Fruit fly (Drosophila melanogaster) S2 (cell line): ENCODE results near the gene CG18258.

Experiments used
- CG8478 ChIP-seq: fragments of >200 bp; optimal IDR thresholded peaks from 2 replicates; lab custom pipeline; 2018
- CTCF ChIP-seq, 2 experiments: fragments of >200 bp; optimal IDR thresholded peaks; 2 replicates each; lab custom pipeline; 2018

Gene CG18258

dm6 chrX:17212007-17212406 is at the start of gene CG18258:
Gene CG18258 (plus strand): TSS chrX:17212307.
- TF ChIP-seq CTCF (optimal IDR thresholded peaks at IDR 0.05; lab: Kevin White, UChicago): no peak
- no peak for TF ChIP-seq CG8478 (lab: Kevin White, UChicago)

dm6 chrX:17162446-17163013 is 49.6 kb upstream of the CG18258 start:
- no peak for TF ChIP-seq CG8478 (lab: Kevin White, UChicago)
- no peak for TF ChIP-seq CTCF (optimal IDR thresholded peaks at IDR 0.05; lab: Kevin White, UChicago)

dm6 chrX:17167304-17167703 is 44.8 kb upstream of the CG18258 start:
- TF ChIP-seq CG8478 (lab: Kevin White, UChicago) (no peak), CTCF (optimal IDR thresholded peaks at IDR 0.05; lab: Kevin White, UChicago) (no peak)

- no peak for TF ChIP-seq CTCF (optimal IDR thresholded peaks at IDR 0.05; lab: Kevin White, UChicago)
- TF ChIP-seq CG8478 (lab: Kevin White, UChicago): no peak
Measured at dm6 chrX:17170484-17170944, 41.6 kb upstream of the CG18258 start.

- TF ChIP-seq CTCF (optimal IDR thresholded peaks at IDR 0.05; lab: Kevin White, UChicago) (no peak), CG8478 (lab: Kevin White, UChicago) (no peak)
Measured at dm6 chrX:17172123-17172522, 40.0 kb upstream of the CG18258 start.

- no peak for TF ChIP-seq CG8478 (lab: Kevin White, UChicago)
- TF ChIP-seq CTCF (optimal IDR thresholded peaks at IDR 0.05; lab: Kevin White, UChicago): no peak
Measured at dm6 chrX:17172777-17173315, 39.3 kb upstream of the CG18258 start.

dm6 chrX:17174115-17174514 is 38.0 kb upstream of the CG18258 start:
- TF ChIP-seq CTCF (optimal IDR thresholded peaks at IDR 0.05; lab: Kevin White, UChicago) (no peak), CG8478 (lab: Kevin White, UChicago) (no peak)

- TF ChIP-seq CG8478 (lab: Kevin White, UChicago) (no peak), CTCF (optimal IDR thresholded peaks at IDR 0.05; lab: Kevin White, UChicago) (peak; percentile 93 to 94)
Measured at dm6 chrX:17175558-17176189, 36.4 kb upstream of the CG18258 start.

- TF ChIP-seq CTCF (optimal IDR thresholded peaks at IDR 0.05; lab: Kevin White, UChicago) (no peak), CG8478 (lab: Kevin White, UChicago) (no peak)
Measured at dm6 chrX:17176542-17176941, 35.6 kb upstream of the CG18258 start.

dm6 chrX:17177606-17178005 is 34.5 kb upstream of the CG18258 start:
- TF ChIP-seq CG8478 (lab: Kevin White, UChicago) (no peak), CTCF (optimal IDR thresholded peaks at IDR 0.05; lab: Kevin White, UChicago) (no peak)

- TF ChIP-seq CTCF (optimal IDR thresholded peaks at IDR 0.05; lab: Kevin White, UChicago) (no peak), CG8478 (lab: Kevin White, UChicago) (no peak)
Measured at dm6 chrX:17178484-17178921, 33.6 kb upstream of the CG18258 start.

dm6 chrX:17180523-17180922 is 31.6 kb upstream of the CG18258 start:
- no peak for TF ChIP-seq CTCF (optimal IDR thresholded peaks at IDR 0.05; lab: Kevin White, UChicago)
- TF ChIP-seq CG8478 (lab: Kevin White, UChicago): no peak

- TF ChIP-seq CG8478 (lab: Kevin White, UChicago) (no peak), CTCF (optimal IDR thresholded peaks at IDR 0.05; lab: Kevin White, UChicago) (no peak)
Measured at dm6 chrX:17181264-17182198, 30.6 kb upstream of the CG18258 start.

- TF ChIP-seq CG8478 (lab: Kevin White, UChicago) (no peak), CTCF (optimal IDR thresholded peaks at IDR 0.05; lab: Kevin White, UChicago) (no peak)
Measured at dm6 chrX:17183486-17183885, 28.6 kb upstream of the CG18258 start.
